Worm (Caenorhabditis elegans) whole organism, mixed stage, embryonic: Measurements from ENCODE around the gene mec-4.
A peak's percentile ranks its signal among the peaks of the same experiment; 100 is the strongest.

Experiments
- M03D4.4 ChIP-seq: sonication (generic microtip); optimal IDR thresholded peaks from 2 replicates; lab custom pipeline; 2017; ENCODE audit warnings: mild to moderate bottlenecking, missing genetic modification characterization, missing compliant biosample characterization
- bed-3 ChIP-seq: fragments of 200-800 bp; sonication (Bioruptor generic); optimal IDR thresholded peaks from 3 replicates; lab custom pipeline; 2018; ENCODE audit warnings: mild to moderate bottlenecking, missing genetic modification characterization, moderate library complexity, missing compliant biosample characterization
- blmp-1 ChIP-seq: fragments of 150-350 bp; optimal IDR thresholded peaks from 2 replicates; lab custom pipeline; 2014; ENCODE audit warnings: missing biosample characterization, missing genetic modification characterization
- ceh-39 ChIP-seq: fragments of 150-350 bp; optimal IDR thresholded peaks from 2 replicates; lab custom pipeline; 2014; ENCODE audit warnings: missing biosample characterization, missing genetic modification characterization
- ceh-43 ChIP-seq: fragments of 200-800 bp; sonication (Bioruptor generic); optimal IDR thresholded peaks from 2 replicates; lab custom pipeline; 2018; ENCODE audit warnings: mild to moderate bottlenecking, missing genetic modification characterization, moderate library complexity, missing compliant biosample characterization
- ceh-83 ChIP-seq: fragments of 200-800 bp; sonication (Bioruptor generic); optimal IDR thresholded peaks from 2 replicates; lab custom pipeline; 2018; ENCODE audit warnings: mild to moderate bottlenecking, missing genetic modification characterization, missing compliant biosample characterization
- ces-1 ChIP-seq: fragments of 150-350 bp; optimal IDR thresholded peaks from 2 replicates; lab custom pipeline; 2014; ENCODE audit warnings: missing biosample characterization, missing genetic modification reagents, missing genetic modification characterization
- cnd-1 ChIP-seq: fragments of 200-800 bp; sonication (Bioruptor generic); optimal IDR thresholded peaks from 2 replicates; lab custom pipeline; 2018; ENCODE audit warnings: mild to moderate bottlenecking, missing genetic modification characterization, missing compliant biosample characterization
- drap-1 ChIP-seq: fragments of 200-800 bp; sonication (Bioruptor generic); optimal IDR thresholded peaks from 3 replicates; lab custom pipeline; 2018; ENCODE audit warnings: mild to moderate bottlenecking, missing genetic modification characterization, missing compliant biosample characterization
- elt-3 ChIP-seq: fragments of 150-350 bp; optimal IDR thresholded peaks from 2 replicates; lab custom pipeline; 2014; ENCODE audit warnings: missing biosample characterization, missing genetic modification characterization
- flh-1 ChIP-seq: fragments of 200-800 bp; sonication (Bioruptor generic); optimal IDR thresholded peaks from 2 replicates; lab custom pipeline; 2018; ENCODE audit warnings: mild to moderate bottlenecking, missing genetic modification characterization, moderate library complexity, missing compliant biosample characterization
- ham-2 ChIP-seq: fragments of 200-800 bp; sonication (Bioruptor generic); optimal IDR thresholded peaks from 2 replicates; lab custom pipeline; 2018; ENCODE audit warnings: mild to moderate bottlenecking, missing genetic modification characterization, missing compliant biosample characterization
- hlh-1 ChIP-seq: fragments of 150-350 bp; optimal IDR thresholded peaks from 2 replicates; lab custom pipeline; 2014; ENCODE audit warnings: missing biosample characterization, missing genetic modification reagents, missing genetic modification characterization
- lin-13 ChIP-seq: fragments of 150-350 bp; optimal IDR thresholded peaks from 2 replicates; lab custom pipeline; 2014; ENCODE audit warnings: missing biosample characterization, missing genetic modification characterization
- lin-32 ChIP-seq: fragments of 200-800 bp; sonication (Bioruptor generic); optimal IDR thresholded peaks from 2 replicates; lab custom pipeline; 2018; ENCODE audit warnings: mild to moderate bottlenecking, missing genetic modification characterization, missing compliant biosample characterization
- lsy-2 ChIP-seq: fragments of 150-350 bp; optimal IDR thresholded peaks from 2 replicates; lab custom pipeline; 2014; ENCODE audit warnings: missing biosample characterization, missing genetic modification characterization
- mab-5 ChIP-seq: fragments of 150-350 bp; optimal IDR thresholded peaks from 2 replicates; lab custom pipeline; 2014; ENCODE audit warnings: missing biosample characterization, missing genetic modification characterization
- mep-1 ChIP-seq: fragments of 150-350 bp; optimal IDR thresholded peaks from 2 replicates; lab custom pipeline; 2017; ENCODE audit warnings: missing biosample characterization, missing genetic modification reagents, missing genetic modification characterization, inconsistent platforms
- mls-2 ChIP-seq: sonication (generic microtip); optimal IDR thresholded peaks from 2 replicates; lab custom pipeline; 2016; ENCODE audit warnings: mild to moderate bottlenecking, missing genetic modification characterization, moderate library complexity, missing compliant biosample characterization
- nhr-12 ChIP-seq: fragments of 150-350 bp; optimal IDR thresholded peaks from 2 replicates; lab custom pipeline; 2014; ENCODE audit warnings: missing biosample characterization, missing genetic modification characterization
- nhr-2 ChIP-seq: fragments of 150-350 bp; optimal IDR thresholded peaks from 2 replicates; lab custom pipeline; 2014; ENCODE audit warnings: missing biosample characterization, missing genetic modification characterization
- nhr-237 ChIP-seq: fragments of 150-350 bp; optimal IDR thresholded peaks from 2 replicates; lab custom pipeline; 2014; ENCODE audit warnings: missing biosample characterization, missing genetic modification characterization
- nhr-28 ChIP-seq: fragments of 150-350 bp; optimal IDR thresholded peaks from 2 replicates; lab custom pipeline; 2014; ENCODE audit warnings: missing biosample characterization, missing genetic modification characterization
- nhr-76 ChIP-seq: sonication (generic microtip); optimal IDR thresholded peaks from 2 replicates; lab custom pipeline; 2017; ENCODE audit warnings: missing biosample characterization, missing genetic modification characterization
- pha-4 ChIP-seq: fragments of 150-350 bp; optimal IDR thresholded peaks from 2 replicates; lab custom pipeline; 2018; ENCODE audit warnings: missing biosample characterization, missing genetic modification reagents, missing genetic modification characterization
- sem-2 ChIP-seq: fragments of 200-800 bp; sonication (Bioruptor generic); optimal IDR thresholded peaks from 2 replicates; lab custom pipeline; 2018; ENCODE audit warnings: mild to moderate bottlenecking, missing genetic modification characterization, missing compliant biosample characterization
- snpc-4 ChIP-seq: fragments of 150-350 bp; optimal IDR thresholded peaks from 2 replicates; lab custom pipeline; 2014; ENCODE audit warnings: missing biosample characterization, missing genetic modification characterization
- tbx-8 ChIP-seq: fragments of 200-800 bp; sonication (Bioruptor generic); optimal IDR thresholded peaks from 2 replicates; lab custom pipeline; 2018; ENCODE audit warnings: mild to moderate bottlenecking, missing genetic modification characterization, moderate library complexity, missing compliant biosample characterization
- unc-120 ChIP-seq: sonication (generic microtip); optimal IDR thresholded peaks from 2 replicates; lab custom pipeline; 2017; ENCODE audit warnings: missing genetic modification characterization, missing compliant biosample characterization; ENCODE audit not compliant: poor library complexity, severe bottlenecking
- unc-39 ChIP-seq: fragments of 150-350 bp; optimal IDR thresholded peaks from 2 replicates; lab custom pipeline; 2014; ENCODE audit warnings: missing biosample characterization, missing genetic modification characterization
- unc-62 ChIP-seq: fragments of 150-350 bp; optimal IDR thresholded peaks from 2 replicates; lab custom pipeline; 2014; ENCODE audit warnings: missing biosample characterization, missing genetic modification reagents, missing genetic modification characterization
- zip-8 ChIP-seq: fragments of 150-350 bp; optimal IDR thresholded peaks from 2 replicates; lab custom pipeline; 2014; ENCODE audit warnings: missing biosample characterization, missing genetic modification characterization
- ztf-11 ChIP-seq: fragments of 150-350 bp; optimal IDR thresholded peaks from 2 replicates; lab custom pipeline; 2014; ENCODE audit warnings: missing biosample characterization, missing genetic modification characterization

Gene mec-4

DNA sequence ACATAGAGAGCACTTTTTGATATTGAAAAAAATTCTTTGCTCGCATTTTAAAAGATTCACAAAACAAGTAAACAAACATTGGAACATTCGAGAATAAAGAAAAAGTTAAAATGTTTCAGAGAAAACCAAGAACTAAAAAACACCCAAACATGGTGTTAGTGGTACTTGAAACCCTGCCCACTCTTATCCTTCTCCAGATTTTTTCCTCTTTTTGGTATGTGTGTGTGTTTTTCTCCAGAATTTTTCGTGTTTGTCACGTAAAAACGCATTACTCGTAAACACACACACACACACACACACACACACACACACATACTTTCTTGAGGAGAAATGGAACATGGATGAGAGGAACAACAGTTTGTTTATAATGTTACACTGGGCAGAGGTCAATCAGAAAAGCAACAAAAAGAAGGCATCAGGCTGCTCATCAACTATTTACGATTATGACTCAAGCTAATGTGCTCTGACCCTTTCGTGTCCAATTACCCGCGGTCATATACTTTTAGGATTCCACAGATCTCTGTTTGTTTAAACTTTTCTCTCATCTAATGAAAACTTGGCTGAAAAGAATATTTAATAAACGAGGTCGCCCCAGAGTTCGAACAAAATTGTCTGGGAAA, 34.7 kb downstream of the mec-4 start:
- no peak for TF ChIP-seq ceh-83 (GFP tag; lab: Kevin White, UChicago)

DNA sequence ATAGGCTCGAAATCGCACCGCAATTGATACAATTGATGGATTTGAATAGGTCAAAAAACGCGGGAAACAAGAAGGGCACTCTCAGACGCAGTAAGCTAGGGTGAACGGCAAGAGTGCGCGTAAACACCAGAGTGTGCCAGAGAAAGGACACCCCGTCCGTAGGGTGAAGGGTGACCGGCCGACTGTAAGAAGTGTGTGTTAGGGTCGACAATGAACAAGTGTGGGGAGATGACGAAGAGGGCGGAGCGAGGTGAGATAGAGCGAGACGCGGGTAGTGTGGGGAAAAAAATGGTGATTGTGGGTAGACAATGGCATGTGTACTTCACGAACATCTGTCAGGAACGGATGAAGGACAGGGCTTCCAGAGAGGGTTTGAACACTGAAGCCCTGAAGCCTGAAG, 36.0 kb downstream of the mec-4 start:
- TF ChIP-seq nhr-237, result no peak
- no peak for TF ChIP-seq nhr-76 (tag; lab: Kevin White, UChicago)
- TF ChIP-seq sem-2, result no peak
- no peak for TF ChIP-seq ceh-39 (tag; lab: Kevin White, UChicago)
- no peak for TF ChIP-seq ces-1
- TF ChIP-seq unc-120 (tag; lab: Kevin White, UChicago), result no peak
- peak; percentile 29 for TF ChIP-seq mls-2 (tag; lab: Kevin White, UChicago)
- TF ChIP-seq unc-62 (GFP tag; lab: Kevin White, UChicago), result no peak
- no peak for TF ChIP-seq zip-8 (tag; lab: Kevin White, UChicago)
- TF ChIP-seq lsy-2 (tag; lab: Kevin White, UChicago), result no peak
- TF ChIP-seq lin-32, result peak; percentile 12
- peak; percentile 95 for TF ChIP-seq nhr-2 (tag; lab: Kevin White, UChicago)
- TF ChIP-seq nhr-28 (tag; lab: Kevin White, UChicago), result no peak
- no peak for TF ChIP-seq blmp-1 (tag; lab: Kevin White, UChicago)
- TF ChIP-seq ham-2 (GFP tag; lab: Kevin White, UChicago), result peak; percentile 32
- no peak for TF ChIP-seq flh-1 (GFP tag; lab: Kevin White, UChicago)
- TF ChIP-seq hlh-1 (tag; lab: Kevin White, UChicago), result peak; percentile 13
- no peak for TF ChIP-seq pha-4 (tag; lab: Kevin White, UChicago)
- peak; percentile 46 for TF ChIP-seq cnd-1 (tag; lab: Kevin White, UChicago)
- peak; percentile 15 for TF ChIP-seq mep-1 (tag; lab: Kevin White, UChicago)
- TF ChIP-seq nhr-12, result no peak
- no peak for TF ChIP-seq bed-3 (GFP tag; lab: Kevin White, UChicago)
- peak; percentile 48 for TF ChIP-seq drap-1 (GFP tag; lab: Kevin White, UChicago)

DNA sequence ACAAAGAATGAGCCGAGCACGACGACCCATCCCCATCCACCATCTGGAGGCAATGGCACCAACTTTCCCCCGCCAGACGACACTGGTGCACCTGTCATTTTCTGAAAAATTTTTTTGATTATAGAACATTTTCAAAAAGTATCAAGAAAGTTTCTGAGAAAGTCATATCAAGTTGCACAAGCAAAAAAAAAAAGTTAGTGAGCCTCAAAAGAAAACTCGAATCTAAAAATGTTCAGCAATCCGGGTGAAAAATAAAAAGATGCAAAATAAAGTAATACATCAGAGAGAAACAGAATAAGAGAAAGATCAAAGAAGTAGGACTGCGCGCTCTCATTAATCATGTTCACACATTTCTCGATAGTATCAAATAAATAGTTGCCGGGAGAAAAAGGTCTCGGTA, 36.5 kb downstream of the mec-4 start, which contains the start of gene mct-6:
TSS of gene mct-6 (minus strand) at position 101 of the 400 bp plus-strand sequence.
- no peak for TF ChIP-seq sem-2
- TF ChIP-seq unc-62 (GFP tag; lab: Kevin White, UChicago), result peak; percentile 8
- TF ChIP-seq ceh-83 (GFP tag; lab: Kevin White, UChicago), result no peak
- TF ChIP-seq bed-3 (GFP tag; lab: Kevin White, UChicago), result no peak
- TF ChIP-seq ztf-11, result no peak
- TF ChIP-seq M03D4.4 (tag; lab: Kevin White, UChicago), result no peak
- no peak for TF ChIP-seq ceh-43 (GFP tag; lab: Kevin White, UChicago)

DNA sequence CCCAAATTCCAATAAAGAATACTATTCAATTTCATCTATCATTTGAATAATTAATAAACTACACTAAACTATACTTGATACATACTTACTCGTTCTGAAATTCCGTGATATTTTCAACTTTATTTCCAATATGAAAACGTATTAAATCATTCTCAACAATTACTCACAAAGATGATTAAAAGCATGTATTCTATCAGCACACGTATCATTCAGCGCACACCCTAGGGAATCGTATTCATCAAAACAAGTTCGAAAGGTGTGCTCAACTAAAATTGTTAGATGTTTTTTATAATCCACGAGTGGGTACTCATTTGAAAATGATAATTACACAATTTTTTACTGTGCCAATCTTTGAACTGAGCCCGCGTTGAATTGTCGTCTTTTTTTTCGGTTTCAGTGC, 44.4 kb downstream of the mec-4 start, which contains the start of gene C10E2.1:
TSS of gene C10E2.1 (plus strand) at position 301 of the 400 bp plus-strand sequence.
- TF ChIP-seq snpc-4 (tag; lab: Kevin White, UChicago), result no peak
- TF ChIP-seq cnd-1 (tag; lab: Kevin White, UChicago), result no peak
- no peak for TF ChIP-seq nhr-76 (tag; lab: Kevin White, UChicago)
- no peak for TF ChIP-seq tbx-8 (GFP tag; lab: Kevin White, UChicago)
- no peak for TF ChIP-seq unc-62 (GFP tag; lab: Kevin White, UChicago)
- TF ChIP-seq blmp-1 (tag; lab: Kevin White, UChicago), result no peak
- no peak for TF ChIP-seq lin-13 (tag; lab: Kevin White, UChicago)
- no peak for TF ChIP-seq sem-2
- TF ChIP-seq elt-3 (tag; lab: Kevin White, UChicago), result no peak
- TF ChIP-seq nhr-2 (tag; lab: Kevin White, UChicago), result no peak
- TF ChIP-seq mab-5 (tag; lab: Kevin White, UChicago), result no peak
- no peak for TF ChIP-seq drap-1 (GFP tag; lab: Kevin White, UChicago)
- no peak for TF ChIP-seq ceh-83 (GFP tag; lab: Kevin White, UChicago)
- no peak for TF ChIP-seq mep-1 (tag; lab: Kevin White, UChicago)
- TF ChIP-seq nhr-237, result no peak
- no peak for TF ChIP-seq unc-39 (tag; lab: Kevin White, UChicago)
